Fruit fly (Drosophila melanogaster) whole organism, wandering third instar larva: Measurements from ENCODE around the gene CG4553.

Experiments used
- Abd-B ChIP-seq: fragments of >200 bp; optimal IDR thresholded peaks from 2 replicates; lab custom pipeline; 2017; ENCODE audit warnings: missing biosample characterization, missing genetic modification characterization
- CG32264 ChIP-seq: fragments of 200-800 bp; sonication (Bioruptor generic); optimal IDR thresholded peaks from 2 replicates; lab custom pipeline; 2016; ENCODE audit warnings: missing biosample characterization, missing genetic modification characterization
- CG9705 ChIP-seq: fragments of 200-800 bp; sonication (Bioruptor generic); optimal IDR thresholded peaks from 2 replicates; lab custom pipeline; 2018; ENCODE audit warnings: missing biosample characterization, mild to moderate bottlenecking, missing genetic modification characterization
- CrebA ChIP-seq: fragments of 200-800 bp; sonication (Bioruptor generic); optimal IDR thresholded peaks from 2 replicates; lab custom pipeline; 2016; ENCODE audit warnings: missing biosample characterization, mild to moderate bottlenecking, missing genetic modification characterization, borderline replicate concordance
- Dfd ChIP-seq: fragments of >200 bp; optimal IDR thresholded peaks from 2 replicates; lab custom pipeline; 2017; ENCODE audit warnings: missing biosample characterization, missing genetic modification characterization
- Dif ChIP-seq: fragments of 200-275, 200-300 bp; sonication (Bioruptor generic); optimal IDR thresholded peaks from 2 replicates; lab custom pipeline; 2018; ENCODE audit warnings: missing biosample characterization, missing genetic modification characterization; ENCODE audit not compliant: partially characterized antibody
- GATAd ChIP-seq: sonication (Bioruptor generic); optimal IDR thresholded peaks from 2 replicates; lab custom pipeline; 2016; ENCODE audit warnings: missing biosample characterization, missing genetic modification characterization
- HLH106 ChIP-seq: fragments of 200-800 bp; optimal IDR thresholded peaks from 3 replicates; lab custom pipeline; 2019; ENCODE audit warnings: missing biosample characterization, mild to moderate bottlenecking, missing genetic modification characterization, moderate library complexity
- Hnf4 ChIP-seq: fragments of 200-800 bp; sonication (Bioruptor generic); optimal IDR thresholded peaks from 2 replicates; lab custom pipeline; 2016; ENCODE audit warnings: missing biosample characterization, mild to moderate bottlenecking, missing genetic modification characterization
- Hr78 ChIP-seq: fragments of >200 bp; optimal IDR thresholded peaks from 2 replicates; lab custom pipeline; 2017; ENCODE audit warnings: missing biosample characterization, missing genetic modification characterization
- Hr83 ChIP-seq: fragments of 200-300 bp; sonication (Bioruptor generic); optimal IDR thresholded peaks from 2 replicates; lab custom pipeline; 2016; ENCODE audit warnings: missing biosample characterization, mild to moderate bottlenecking, missing genetic modification characterization, moderate library complexity; ENCODE audit not compliant: poor library complexity, severe bottlenecking
- Jra ChIP-seq: sonication (Bioruptor generic); optimal IDR thresholded peaks from 2 replicates; lab custom pipeline; 2016; ENCODE audit warnings: missing biosample characterization, missing genetic modification characterization
- Mio ChIP-seq: sonication (Bioruptor generic); optimal IDR thresholded peaks from 2 replicates; lab custom pipeline; 2016; ENCODE audit warnings: missing biosample characterization, missing genetic modification characterization
- Myc ChIP-seq: fragments of >200 bp; optimal IDR thresholded peaks from 2 replicates; lab custom pipeline; 2017
- N ChIP-seq: fragments of >200 bp; optimal IDR thresholded peaks from 2 replicates; lab custom pipeline; 2018; ENCODE audit warnings: missing biosample characterization, missing external identifiers, missing genetic modification characterization
- OdsH ChIP-seq: fragments of 200-800 bp; sonication (Bioruptor generic); optimal IDR thresholded peaks from 2 replicates; lab custom pipeline; 2016; ENCODE audit warnings: missing biosample characterization, mild to moderate bottlenecking, missing genetic modification characterization
- Rel ChIP-seq, 2 experiments: fragments of 200-800 bp; sonication (Bioruptor generic) in 1 of 2; optimal IDR thresholded peaks; 2 replicates in 1 of 2; 3 replicates in 1 of 2; lab custom pipeline; 2016 to 2019; ENCODE audit warnings: mild to moderate bottlenecking in 2 of 2, missing biosample characterization in 2 of 2, missing genetic modification characterization in 2 of 2, moderate library complexity in 1 of 2
- Sp1 ChIP-seq: fragments of 200-800 bp; sonication (Bioruptor generic); optimal IDR thresholded peaks from 3 replicates; lab custom pipeline; 2019; ENCODE audit warnings: missing biosample characterization, mild to moderate bottlenecking, missing genetic modification characterization, moderate library complexity
- Vsx2 ChIP-seq: fragments of 200-300, 225-300 bp; sonication (Bioruptor generic); optimal IDR thresholded peaks from 2 replicates; lab custom pipeline; 2018; ENCODE audit warnings: missing biosample characterization, missing genetic modification characterization; ENCODE audit not compliant: partially characterized antibody
- br ChIP-seq: fragments of 200-800 bp; sonication (Bioruptor generic); optimal IDR thresholded peaks from 2 replicates; lab custom pipeline; 2016; ENCODE audit warnings: missing biosample characterization, missing genetic modification characterization
- brk ChIP-seq: fragments of 200-800 bp; sonication (Bioruptor generic); optimal IDR thresholded peaks from 2 replicates; lab custom pipeline; 2016; ENCODE audit warnings: missing biosample characterization, mild to moderate bottlenecking, missing genetic modification characterization
- dl ChIP-seq, 2 experiments: fragments of 175-275, 200-275 bp in 1 of 2; fragments of 200-275 bp in 1 of 2; sonication (Bioruptor generic); optimal IDR thresholded peaks; lab custom pipeline; 2018; ENCODE audit warnings: mild to moderate bottlenecking in 2 of 2, missing biosample characterization in 2 of 2, missing genetic modification characterization in 2 of 2, moderate library complexity in 2 of 2; ENCODE audit not compliant: partially characterized antibody in 2 of 2, insufficient read depth in 1 of 2
- dmrt93B ChIP-seq: fragments of 200-800 bp; sonication (Bioruptor generic); optimal IDR thresholded peaks from 2 replicates; lab custom pipeline; 2018; ENCODE audit warnings: missing biosample characterization, mild to moderate bottlenecking, missing genetic modification characterization
- dsf ChIP-seq: sonication (Bioruptor generic); optimal IDR thresholded peaks from 2 replicates; lab custom pipeline; 2016; ENCODE audit warnings: missing biosample characterization, missing genetic modification characterization, borderline replicate concordance
- ey ChIP-seq: fragments of 200-800 bp; sonication (Bioruptor generic); optimal IDR thresholded peaks from 2 replicates; lab custom pipeline; 2016; ENCODE audit warnings: missing biosample characterization, missing genetic modification characterization
- foxo ChIP-seq, 2 experiments: fragments of 200-800 bp; sonication (Bioruptor generic); optimal IDR thresholded peaks; 2 replicates in 1 of 2; 3 replicates in 1 of 2; lab custom pipeline; 2016 to 2017; ENCODE audit warnings: missing biosample characterization in 2 of 2, missing genetic modification characterization in 2 of 2
- fru ChIP-seq: fragments of 200-800 bp; sonication (Bioruptor generic); optimal IDR thresholded peaks from 3 replicates; lab custom pipeline; 2016; ENCODE audit warnings: missing biosample characterization, mild to moderate bottlenecking, missing genetic modification characterization
- h ChIP-seq: fragments of 200-800 bp; sonication (Bioruptor generic); optimal IDR thresholded peaks from 3 replicates; lab custom pipeline; 2016; ENCODE audit warnings: missing biosample characterization, mild to moderate bottlenecking, missing genetic modification characterization
- jim ChIP-seq: fragments of 175-275, 200-325 bp; sonication (Bioruptor generic); optimal IDR thresholded peaks from 2 replicates; lab custom pipeline; 2016; ENCODE audit warnings: missing biosample characterization, mild to moderate bottlenecking, missing genetic modification characterization
- lola ChIP-seq: fragments of >200 bp; optimal IDR thresholded peaks from 2 replicates; lab custom pipeline; 2017; ENCODE audit warnings: missing biosample characterization, missing genetic modification characterization
- pan ChIP-seq: fragments of >200 bp; optimal IDR thresholded peaks from 2 replicates; lab custom pipeline; 2017
- psq ChIP-seq: fragments of 200-800 bp; sonication (Bioruptor generic); optimal IDR thresholded peaks from 3 replicates; lab custom pipeline; 2017; ENCODE audit warnings: missing biosample characterization, mild to moderate bottlenecking, missing genetic modification characterization, moderate library complexity
- rgr ChIP-seq: fragments of 200-800 bp; sonication (Bioruptor generic); optimal IDR thresholded peaks from 3 replicates; lab custom pipeline; 2016; ENCODE audit warnings: missing biosample characterization, mild to moderate bottlenecking, missing genetic modification characterization
- sage ChIP-seq: fragments of 200-800 bp; sonication (Bioruptor generic); optimal IDR thresholded peaks from 2 replicates; lab custom pipeline; 2016; ENCODE audit warnings: missing biosample characterization, mild to moderate bottlenecking, missing genetic modification characterization
- sv ChIP-seq: fragments of 200-800 bp; sonication (Bioruptor generic); optimal IDR thresholded peaks from 3 replicates; lab custom pipeline; 2016; ENCODE audit warnings: missing biosample characterization, missing genetic modification characterization
- tai ChIP-seq: sonication (Bioruptor generic); optimal IDR thresholded peaks from 2 replicates; lab custom pipeline; 2016; ENCODE audit warnings: missing biosample characterization, missing genetic modification characterization
- usp ChIP-seq: fragments of >200 bp; optimal IDR thresholded peaks from 2 replicates; lab custom pipeline; 2017; ENCODE audit warnings: missing biosample characterization, missing genetic modification characterization
- woc ChIP-seq: sonication (Bioruptor generic); optimal IDR thresholded peaks from 2 replicates; lab custom pipeline; 2016; ENCODE audit warnings: missing biosample characterization, mild to moderate bottlenecking, missing genetic modification characterization

The CG4553 gene

DNA sequence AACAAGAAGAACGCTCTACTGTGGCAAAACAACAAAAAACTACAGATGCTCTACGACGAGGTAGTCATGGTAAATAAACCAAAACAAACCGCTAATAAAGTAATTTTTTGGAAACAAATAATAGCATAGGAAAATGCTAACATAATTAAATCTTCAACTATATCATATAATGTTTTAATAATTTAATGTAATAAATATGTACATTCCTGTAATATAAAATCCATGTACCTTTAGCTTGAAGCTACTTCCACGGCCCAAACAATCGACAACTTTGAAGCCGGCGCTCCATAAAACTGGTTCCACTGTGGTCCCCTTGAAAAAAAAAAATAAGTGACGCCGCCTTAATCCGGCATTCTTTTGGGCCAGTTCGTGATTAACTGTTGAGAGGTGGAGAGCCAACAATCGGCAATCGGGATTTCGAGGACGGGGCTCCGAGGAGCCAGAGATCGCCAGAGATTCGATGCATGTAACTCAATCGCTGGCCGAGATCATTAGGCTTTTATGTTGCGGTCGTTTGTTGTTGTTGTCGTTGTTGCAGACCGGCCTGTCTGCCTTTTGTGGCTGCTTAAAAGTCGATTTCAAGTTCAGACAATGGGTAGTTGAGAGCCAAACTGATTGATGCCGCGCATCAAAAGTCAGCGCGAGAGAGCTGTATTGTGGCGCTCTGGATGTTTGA lies 13.9 kb downstream of the CG4553 start (continued):
- TF ChIP-seq fru (GFP tag; lab: Kevin White, UChicago): peak; percentile 87

DNA sequence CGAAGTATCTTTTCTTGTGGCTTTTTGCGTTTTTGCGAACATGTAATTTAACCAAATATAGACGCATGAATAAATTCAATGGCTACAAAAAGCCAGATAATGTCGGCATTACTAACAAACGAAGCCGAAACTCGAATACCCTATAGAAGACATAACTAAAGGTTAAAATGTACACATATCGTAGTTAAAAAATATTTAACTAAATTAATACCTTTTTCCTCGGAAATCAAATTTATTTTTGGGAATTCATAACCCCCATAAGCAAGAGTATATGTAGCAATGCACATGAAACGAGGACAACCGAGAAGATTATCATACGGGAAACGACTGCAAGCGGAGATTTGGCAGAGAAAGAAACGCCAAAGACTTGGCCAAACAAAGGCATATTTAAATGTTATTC lies 15.0 kb downstream of the CG4553 start:
- TF ChIP-seq Vsx2 (no peak), rgr (peak; percentile 59), Hnf4 (GFP tag; lab: Kevin White, UChicago) (no peak), brk (GFP tag; lab: Kevin White, UChicago) (no peak), Myc (lab: Kevin White, UChicago) (no peak), OdsH (GFP tag; lab: Kevin White, UChicago) (peak; percentile 52), Abd-B (GFP tag; lab: Kevin White, UChicago) (no peak), dl (GFP tag; optimal IDR thresholded peaks at IDR 0.05; lab: Kevin White, UChicago; ENCODE audit: insufficient read depth in 1 of 2, partially characterized antibody in 2 of 2) (no peak), psq (GFP tag; lab: Kevin White, UChicago) (peak; percentile 27), N (GFP tag; lab: Kevin White, UChicago) (no peak), Sp1 (GFP tag; lab: Kevin White, UChicago) (peak; percentile 45), tai (GFP tag; lab: Kevin White, UChicago) (no peak), pan (lab: Kevin White, UChicago) (no peak), Dfd (GFP tag; lab: Kevin White, UChicago) (no peak), Jra (GFP tag; lab: Kevin White, UChicago) (no peak), dmrt93B (peak; percentile 3), Rel (GFP tag; optimal IDR thresholded peaks at IDR 0.05; lab: Kevin White, UChicago) (no peak), Rel (tag; optimal IDR thresholded peaks at IDR 0.05; lab: Kevin White, UChicago) (no peak), foxo (GFP tag; optimal IDR thresholded peaks at IDR 0.05; lab: Kevin White, UChicago) (peak in 1 of 2 experiments; percentile 41), usp (no peak), GATAd (GFP tag; lab: Kevin White, UChicago) (no peak), Dif (GFP tag; lab: Kevin White, UChicago) (no peak), br (GFP tag; lab: Kevin White, UChicago) (peak; percentile 56), CrebA (GFP tag; lab: Kevin White, UChicago) (no peak), HLH106 (peak; percentile 38), CG9705 (GFP tag; lab: Kevin White, UChicago) (no peak), Hr83 (GFP tag; lab: Kevin White, UChicago) (no peak), CG32264 (GFP tag; lab: Kevin White, UChicago) (no peak), Hr78 (GFP tag; lab: Kevin White, UChicago) (no peak), dsf (GFP tag; lab: Kevin White, UChicago) (no peak), h (GFP tag; lab: Kevin White, UChicago) (peak; percentile 41), Mio (GFP tag; lab: Kevin White, UChicago) (no peak), lola (GFP tag; lab: Kevin White, UChicago) (no peak), sage (GFP tag; lab: Kevin White, UChicago) (no peak), fru (GFP tag; lab: Kevin White, UChicago) (peak; percentile 22), sv (GFP tag; lab: Kevin White, UChicago) (no peak), ey (GFP tag; lab: Kevin White, UChicago) (peak; percentile 52), jim (no peak), woc (GFP tag; lab: Kevin White, UChicago) (peak; percentile 11)

DNA sequence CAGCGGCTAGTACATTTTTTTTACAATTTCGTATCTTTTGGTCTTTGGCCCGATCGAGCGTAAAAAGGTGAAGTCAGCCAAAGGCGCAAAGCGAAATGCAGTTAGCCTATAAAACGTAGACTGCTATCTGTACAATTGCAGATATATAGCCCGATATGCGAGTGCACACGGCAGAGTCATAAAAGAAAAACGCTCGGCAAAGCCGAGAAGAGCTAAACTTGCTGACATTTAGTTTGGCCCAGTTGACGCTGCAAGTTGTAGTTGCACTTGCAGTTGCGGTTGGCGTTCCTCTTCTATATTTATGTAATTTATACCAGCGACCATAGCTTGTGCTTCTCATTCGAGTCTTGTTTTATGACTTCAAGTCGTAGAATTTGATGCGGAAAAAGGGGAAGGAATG lies 16.1 kb downstream of the CG4553 start:
- TF ChIP-seq fru (GFP tag; lab: Kevin White, UChicago): no peak
- no peak for TF ChIP-seq dsf (GFP tag; lab: Kevin White, UChicago)
- TF ChIP-seq CG9705 (GFP tag; lab: Kevin White, UChicago): no peak
- TF ChIP-seq pan (lab: Kevin White, UChicago): no peak
- no peak for TF ChIP-seq h (GFP tag; lab: Kevin White, UChicago)
- TF ChIP-seq Hr78 (GFP tag; lab: Kevin White, UChicago): no peak
- no peak for TF ChIP-seq jim
- TF ChIP-seq brk (GFP tag; lab: Kevin White, UChicago): no peak
- TF ChIP-seq HLH106: no peak
- no peak for TF ChIP-seq Vsx2
- no peak for TF ChIP-seq lola (GFP tag; lab: Kevin White, UChicago)
- no peak for TF ChIP-seq dl (GFP tag; optimal IDR thresholded peaks at IDR 0.05; lab: Kevin White, UChicago; ENCODE audit: insufficient read depth in 1 of 2, partially characterized antibody in 2 of 2)
- TF ChIP-seq CrebA (GFP tag; lab: Kevin White, UChicago): no peak
- no peak for TF ChIP-seq Mio (GFP tag; lab: Kevin White, UChicago)
